Fruit fly (Drosophila melanogaster) S2 (cell line): ENCODE measurements around the gene CG11454.

Experiments used
- CG8478 ChIP-seq: fragments of >200 bp; optimal IDR thresholded peaks from 2 replicates; lab custom pipeline; 2018
- CTCF ChIP-seq, 2 experiments: fragments of >200 bp; optimal IDR thresholded peaks; 2 replicates each; lab custom pipeline; 2018

Gene CG11454

dm6 chr2L:165253-165890 is 22.2 kb downstream of the CG11454 start:
- no peak for TF ChIP-seq CG8478
- TF ChIP-seq CTCF (optimal IDR thresholded peaks at IDR 0.05; lab: Kevin White, UChicago) = no peak

- TF ChIP-seq CG8478 (no peak), CTCF (optimal IDR thresholded peaks at IDR 0.05; lab: Kevin White, UChicago) (no peak)
These were observed 23.3 kb downstream of the CG11454 start for dm6 chr2L:166115-167069.

- TF ChIP-seq CTCF (optimal IDR thresholded peaks at IDR 0.05; lab: Kevin White, UChicago) = no peak
These were observed 25.3 kb downstream of the CG11454 start for dm6 chr2L:168270-168901.

dm6 chr2L:170383-170782 is 27.3 kb downstream of the CG11454 start:
- TF ChIP-seq CG8478 = no peak
- no peak for TF ChIP-seq CTCF (optimal IDR thresholded peaks at IDR 0.05; lab: Kevin White, UChicago)

dm6 chr2L:171499-172250 is 28.6 kb downstream of the CG11454 start:
- TF ChIP-seq CG8478 (no peak), CTCF (optimal IDR thresholded peaks at IDR 0.05; lab: Kevin White, UChicago) (no peak)

dm6 chr2L:175727-176126 is 32.6 kb downstream of the CG11454 start:
- TF ChIP-seq CTCF (optimal IDR thresholded peaks at IDR 0.05; lab: Kevin White, UChicago) (no peak), CG8478 (no peak)

- no peak for TF ChIP-seq CG8478
- TF ChIP-seq CTCF (optimal IDR thresholded peaks at IDR 0.05; lab: Kevin White, UChicago) = no peak
These were observed 36.0 kb downstream of the CG11454 start for dm6 chr2L:179119-179518.

- no peak for TF ChIP-seq CG8478
- TF ChIP-seq CTCF (optimal IDR thresholded peaks at IDR 0.05; lab: Kevin White, UChicago) = no peak
These were observed 37.9 kb downstream of the CG11454 start for dm6 chr2L:181020-181419.

dm6 chr2L:182360-183144 is 39.4 kb downstream of the CG11454 start:
- peak in 1 of 2 experiments; percentile 9 for TF ChIP-seq CTCF (optimal IDR thresholded peaks at IDR 0.05; lab: Kevin White, UChicago)
- no peak for TF ChIP-seq CG8478
